Worm (Caenorhabditis elegans) whole organism, L4/young adult: ENCODE data around the gene srh-73.

Source experiments
- W03F9.2 ChIP-seq: fragments of 150-350 bp; optimal IDR thresholded peaks from 2 replicates; lab custom pipeline; 2014; ENCODE audit warnings: missing biosample characterization, missing genetic modification characterization
- dao-5 ChIP-seq: sonication (generic microtip); optimal IDR thresholded peaks from 2 replicates; lab custom pipeline; 2016; ENCODE audit warnings: missing genotype, missing genetic modification characterization, moderate library complexity, missing compliant biosample characterization
- him-1 ChIP-seq: sonication (generic microtip); optimal IDR thresholded peaks from 2 replicates; lab custom pipeline; 2016; ENCODE audit warnings: missing genotype, missing genetic modification reagents, missing genetic modification characterization, missing compliant biosample characterization

DNA sequence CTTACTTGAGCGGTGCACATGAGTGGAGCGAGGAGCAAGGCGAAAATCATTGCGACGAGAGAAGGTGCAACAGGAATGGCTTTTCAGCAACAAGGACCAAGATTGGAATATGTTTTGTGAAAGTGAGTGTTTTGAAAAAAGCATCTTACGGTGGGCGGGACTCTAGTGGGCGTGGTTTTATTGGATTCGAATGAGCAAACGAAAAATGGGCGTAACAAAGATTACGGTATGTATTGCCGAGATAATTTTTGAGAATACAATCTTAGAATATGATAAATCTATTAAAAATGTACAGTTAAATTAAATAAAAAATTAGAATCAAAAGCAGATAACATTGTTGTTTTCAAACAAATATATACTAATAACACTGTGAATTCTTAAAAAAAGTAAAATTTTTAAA lies 48.2 kb downstream of the srh-73 start, which contains the start of gene F49C5.12:
- no peak for TF ChIP-seq him-1 (tag; lab: Kevin White, UChicago)
- no peak for TF ChIP-seq W03F9.2
- no peak for TF ChIP-seq dao-5 (tag; lab: Kevin White, UChicago)
